Worm (Caenorhabditis elegans) whole organism, L2 larva: ENCODE data around the gene srab-6.

ENCODE experiments used
- F13H6.1 ChIP-seq: sonication (generic microtip); optimal IDR thresholded peaks from 2 replicates; lab custom pipeline; 2016; ENCODE audit warnings: missing genetic modification characterization, missing compliant biosample characterization
- ZK546.5 ChIP-seq: sonication (generic microtip); optimal IDR thresholded peaks from 2 replicates; lab custom pipeline; 2017; ENCODE audit warnings: missing biosample characterization, missing genetic modification characterization
- aly-2 ChIP-seq: fragments of 150-350 bp; optimal IDR thresholded peaks from 2 replicates; lab custom pipeline; 2014; ENCODE audit warnings: missing biosample characterization, missing genetic modification characterization
- ama-1 ChIP-seq: fragments of 150-350 bp; optimal IDR thresholded peaks from 2 replicates; lab custom pipeline; 2018; ENCODE audit warnings: inconsistent platforms
- blmp-1 ChIP-seq: sonication (generic microtip); optimal IDR thresholded peaks from 2 replicates; lab custom pipeline; 2017; ENCODE audit warnings: missing genetic modification characterization, mild to moderate bottlenecking, missing compliant biosample characterization, antibody characterized with exemption, moderate library complexity; ENCODE audit not compliant: insufficient read depth
- dmd-4 ChIP-seq: sonication (generic microtip); optimal IDR thresholded peaks from 2 replicates; lab custom pipeline; 2017; ENCODE audit warnings: missing biosample characterization, missing genetic modification characterization
- egl-27 ChIP-seq: sonication (generic microtip); optimal IDR thresholded peaks from 3 replicates; lab custom pipeline; 2017; ENCODE audit warnings: missing biosample characterization, missing genetic modification reagents, missing genetic modification characterization
- gmeb-1 ChIP-seq: fragments of 150-350 bp; optimal IDR thresholded peaks from 2 replicates; lab custom pipeline; 2014; ENCODE audit warnings: missing biosample characterization, missing genetic modification characterization
- nhr-10 ChIP-seq: sonication (generic microtip); optimal IDR thresholded peaks from 2 replicates; lab custom pipeline; 2017; ENCODE audit warnings: missing biosample characterization, missing genetic modification characterization
- nhr-129 ChIP-seq: fragments of 150-350 bp; optimal IDR thresholded peaks from 2 replicates; lab custom pipeline; 2014; ENCODE audit warnings: missing biosample characterization, missing genetic modification characterization
- nhr-23 ChIP-seq: fragments of 150-350 bp; optimal IDR thresholded peaks from 2 replicates; lab custom pipeline; 2014; ENCODE audit warnings: missing biosample characterization, missing genetic modification reagents, missing genetic modification characterization
- unc-39 ChIP-seq: fragments of 150-350 bp; optimal IDR thresholded peaks from 2 replicates; lab custom pipeline; 2014; ENCODE audit warnings: missing biosample characterization, missing genetic modification characterization
- ztf-11 ChIP-seq: sonication (generic microtip); optimal IDR thresholded peaks from 2 replicates; lab custom pipeline; 2017; ENCODE audit warnings: missing biosample characterization, missing genetic modification characterization

ce11 chrV:3145241-3145640, 6.5 kb downstream of the srab-6 start:
- TF ChIP-seq nhr-23 (tag; lab: Kevin White, UChicago): no peak
- TF ChIP-seq aly-2 (tag; lab: Kevin White, UChicago): no peak
- TF ChIP-seq nhr-129 (tag; lab: Kevin White, UChicago): no peak
- no peak for TF ChIP-seq ama-1
- TF ChIP-seq gmeb-1 (tag; lab: Kevin White, UChicago): no peak
- TF ChIP-seq dmd-4 (tag; lab: Kevin White, UChicago): no peak
- TF ChIP-seq ztf-11 (tag; lab: Kevin White, UChicago): no peak
- no peak for TF ChIP-seq ZK546.5 (tag; lab: Kevin White, UChicago)
- TF ChIP-seq egl-27 (tag; lab: Kevin White, UChicago): no peak
- TF ChIP-seq unc-39: no peak
- no peak for TF ChIP-seq F13H6.1
- TF ChIP-seq blmp-1 (tag; lab: Kevin White, UChicago): no peak
- no peak for TF ChIP-seq nhr-10 (tag; lab: Kevin White, UChicago)
